Worm (Caenorhabditis elegans) whole organism, L1 larva: Measurements from ENCODE around the gene rsd-3.

Experiments used
- C04F5.9 ChIP-seq: sonication (generic microtip); optimal IDR thresholded peaks from 2 replicates; lab custom pipeline; 2016; ENCODE audit warnings: missing genetic modification characterization, missing compliant biosample characterization
- C16A3.4 ChIP-seq: fragments of 150-350 bp; optimal IDR thresholded peaks from 2 replicates; lab custom pipeline; 2014; ENCODE audit warnings: missing biosample characterization, missing genetic modification characterization
- C34B4.2 ChIP-seq: sonication (generic microtip); optimal IDR thresholded peaks from 2 replicates; lab custom pipeline; 2017; ENCODE audit warnings: mild to moderate bottlenecking, missing genetic modification characterization, missing compliant biosample characterization
- aha-1 ChIP-seq: fragments of 150-350 bp; optimal IDR thresholded peaks from 2 replicates; lab custom pipeline; 2014; ENCODE audit warnings: missing biosample characterization, missing genetic modification characterization
- alr-1 ChIP-seq: fragments of 200-800 bp; sonication (Bioruptor generic); optimal IDR thresholded peaks from 2 replicates; lab custom pipeline; 2018; ENCODE audit warnings: borderline replicate concordance, mild to moderate bottlenecking, missing genetic modification characterization, missing compliant biosample characterization
- aly-2 ChIP-seq: fragments of 150-350 bp; optimal IDR thresholded peaks from 2 replicates; lab custom pipeline; 2014; ENCODE audit warnings: missing biosample characterization, missing genetic modification characterization
- ceh-82 ChIP-seq, 3 experiments: fragments of 150-350 bp in 1 of 3; sonication (generic microtip) in 2 of 3; optimal IDR thresholded peaks; 2 replicates each; lab custom pipeline; 2014 to 2017; ENCODE audit warnings: missing biosample characterization in 3 of 3, missing genetic modification characterization in 3 of 3
- ceh-90 ChIP-seq: sonication (generic microtip); optimal IDR thresholded peaks from 2 replicates; lab custom pipeline; 2016; ENCODE audit warnings: missing genetic modification characterization, missing compliant biosample characterization
- ces-1 ChIP-seq: fragments of 150-350 bp; optimal IDR thresholded peaks from 2 replicates; lab custom pipeline; 2014; ENCODE audit warnings: missing biosample characterization, missing genetic modification reagents, missing genetic modification characterization
- dsc-1 ChIP-seq: sonication (generic microtip); optimal IDR thresholded peaks from 2 replicates; lab custom pipeline; 2016; ENCODE audit warnings: mild to moderate bottlenecking, missing genetic modification characterization, missing compliant biosample characterization
- efl-1 ChIP-seq, 4 experiments: fragments of 150-350 bp; optimal IDR thresholded peaks in 3 of 4; peaks in 1 of 4; 1 replicate in 1 of 4; 2 replicates in 3 of 4; lab custom pipeline; 2014; ENCODE audit warnings: missing biosample characterization in 2 of 4, missing genetic modification characterization in 2 of 4, missing genetic modification reagents in 2 of 4
- egl-13 ChIP-seq: sonication (generic microtip); optimal IDR thresholded peaks from 2 replicates; lab custom pipeline; 2016; ENCODE audit warnings: missing genotype, missing genetic modification reagents, missing genetic modification characterization, missing compliant biosample characterization
- egl-27 ChIP-seq, 2 experiments: fragments of 150-350 bp in 1 of 2; sonication (generic microtip); optimal IDR thresholded peaks; 3 replicates each; lab custom pipeline; 2017 to 2018; ENCODE audit warnings: missing biosample characterization in 2 of 2, missing genetic modification characterization in 2 of 2, missing genetic modification reagents in 2 of 2
- elt-3 ChIP-seq, 6 experiments: fragments of 150-350 bp in 1 of 6; sonication (generic microtip); optimal IDR thresholded peaks; 2 replicates each; lab custom pipeline; 2017 to 2018; ENCODE audit warnings: missing biosample characterization in 6 of 6, missing genetic modification characterization in 6 of 6, inconsistent platforms in 1 of 6
- fkh-10 ChIP-seq: sonication (generic microtip); optimal IDR thresholded peaks from 2 replicates; lab custom pipeline; 2017; ENCODE audit warnings: missing biosample characterization, missing genetic modification reagents, missing genetic modification characterization
- fos-1 ChIP-seq: fragments of 150-350 bp; optimal IDR thresholded peaks from 2 replicates; lab custom pipeline; 2014; ENCODE audit warnings: missing biosample characterization, missing genetic modification characterization
- hlh-17 ChIP-seq: fragments of 200-800 bp; sonication (Bioruptor generic); optimal IDR thresholded peaks from 2 replicates; lab custom pipeline; 2018; ENCODE audit warnings: missing genetic modification characterization, mild to moderate bottlenecking, missing compliant biosample characterization, moderate library complexity, borderline replicate concordance
- hpl-2 ChIP-seq: fragments of 150-350 bp; optimal IDR thresholded peaks from 2 replicates; lab custom pipeline; 2014; ENCODE audit warnings: missing biosample characterization, missing genetic modification reagents, missing genetic modification characterization
- isw-1 ChIP-seq: fragments of 200-800 bp; sonication (Bioruptor generic); IDR thresholded peaks from 2 replicates; pipeline ENCODE4 v1.3.6; 2022; ENCODE audit warnings: missing genetic modification characterization, missing compliant biosample characterization
- jun-1 ChIP-seq: fragments of 150-350 bp; optimal IDR thresholded peaks from 2 replicates; lab custom pipeline; 2014; ENCODE audit warnings: missing biosample characterization, missing genetic modification reagents, missing genetic modification characterization
- lin-14 ChIP-seq: fragments of 200-800 bp; sonication (Bioruptor generic); optimal IDR thresholded peaks from 2 replicates; lab custom pipeline; 2018; ENCODE audit warnings: mild to moderate bottlenecking, missing genetic modification characterization, moderate library complexity, missing compliant biosample characterization
- lin-15B ChIP-seq: fragments of 150-350 bp; sonication (generic microtip); optimal IDR thresholded peaks from 3 replicates; lab custom pipeline; 2014; ENCODE audit warnings: missing biosample characterization, missing genetic modification characterization
- lin-35 ChIP-seq, 2 experiments: fragments of 150-350 bp; optimal IDR thresholded peaks; 2 replicates each; lab custom pipeline; 2014; ENCODE audit warnings: missing biosample characterization in 2 of 2, missing genetic modification characterization in 2 of 2, missing genetic modification reagents in 2 of 2
- lin-39 ChIP-seq: fragments of 150-350 bp; optimal IDR thresholded peaks from 2 replicates; lab custom pipeline; 2014; ENCODE audit warnings: missing biosample characterization, missing genetic modification reagents, missing genetic modification characterization
- lsy-2 ChIP-seq, 2 experiments: fragments of 150-350 bp; optimal IDR thresholded peaks; 2 replicates each; lab custom pipeline; 2014; ENCODE audit warnings: missing biosample characterization in 2 of 2, missing genetic modification characterization in 2 of 2
- mdl-1 ChIP-seq, 2 experiments: fragments of 150-350 bp; optimal IDR thresholded peaks; 2 replicates each; lab custom pipeline; 2014 to 2017; ENCODE audit warnings: missing biosample characterization in 2 of 2, missing genetic modification characterization in 2 of 2, inconsistent platforms in 1 of 2
- mep-1 ChIP-seq: fragments of 150-350 bp; optimal IDR thresholded peaks from 2 replicates; lab custom pipeline; 2014; ENCODE audit warnings: missing biosample characterization, missing genetic modification characterization
- nhr-20 ChIP-seq: sonication (generic microtip); optimal IDR thresholded peaks from 2 replicates; lab custom pipeline; 2016; ENCODE audit warnings: mild to moderate bottlenecking, missing genetic modification characterization, missing compliant biosample characterization
- nhr-237 ChIP-seq: fragments of 150-350 bp; optimal IDR thresholded peaks from 2 replicates; lab custom pipeline; 2014; ENCODE audit warnings: missing biosample characterization, missing genetic modification characterization
- nhr-71 ChIP-seq: sonication (generic microtip); optimal IDR thresholded peaks from 2 replicates; lab custom pipeline; 2016; ENCODE audit warnings: mild to moderate bottlenecking, missing genetic modification characterization, moderate library complexity, missing compliant biosample characterization
- nhr-84 ChIP-seq: sonication (generic microtip); optimal IDR thresholded peaks from 2 replicates; lab custom pipeline; 2017; ENCODE audit warnings: missing biosample characterization, missing genetic modification characterization
- nhr-85 ChIP-seq: sonication (generic microtip); peaks from one replicate; lab custom pipeline; 2016; ENCODE audit warnings: missing genetic modification characterization, inconsistent platforms, missing compliant biosample characterization
- nhr-90 ChIP-seq: sonication (generic microtip); optimal IDR thresholded peaks from 2 replicates; lab custom pipeline; 2016; ENCODE audit warnings: mild to moderate bottlenecking, missing genetic modification characterization, missing compliant biosample characterization; ENCODE audit not compliant: poor library complexity
- pag-3 ChIP-seq: sonication (generic microtip); optimal IDR thresholded peaks from 2 replicates; lab custom pipeline; 2017; ENCODE audit warnings: missing genetic modification characterization, mild to moderate bottlenecking, missing compliant biosample characterization, antibody characterized with exemption, borderline replicate concordance; ENCODE audit not compliant: insufficient read depth
- pqm-1 ChIP-seq: sonication (generic microtip); optimal IDR thresholded peaks from 3 replicates; lab custom pipeline; 2017; ENCODE audit warnings: missing biosample characterization, missing genetic modification characterization
- rnt-1 ChIP-seq: sonication (generic microtip); optimal IDR thresholded peaks from 2 replicates; lab custom pipeline; 2016; ENCODE audit warnings: mild to moderate bottlenecking, missing genetic modification characterization, moderate library complexity, missing compliant biosample characterization
- skn-1 ChIP-seq: fragments of 150-350 bp; optimal IDR thresholded peaks from 2 replicates; lab custom pipeline; 2014; ENCODE audit warnings: missing biosample characterization, missing genetic modification characterization
- snpc-4 ChIP-seq: fragments of 150-350 bp; optimal IDR thresholded peaks from 2 replicates; lab custom pipeline; 2014; ENCODE audit warnings: missing biosample characterization, missing genetic modification characterization
- snu-23 ChIP-seq: sonication (generic microtip); optimal IDR thresholded peaks from 2 replicates; lab custom pipeline; 2016; ENCODE audit warnings: missing genetic modification characterization, missing compliant biosample characterization
- sup-37 ChIP-seq: fragments of 200-800 bp; sonication (Bioruptor generic); optimal IDR thresholded peaks from 2 replicates; lab custom pipeline; 2018; ENCODE audit warnings: mild to moderate bottlenecking, missing genetic modification characterization, missing compliant biosample characterization
- swsn-7 ChIP-seq: sonication (generic microtip); optimal IDR thresholded peaks from 2 replicates; lab custom pipeline; 2016; ENCODE audit warnings: missing genetic modification characterization, missing compliant biosample characterization
- tbx-2 ChIP-seq: sonication (generic microtip); optimal IDR thresholded peaks from 2 replicates; lab custom pipeline; 2016; ENCODE audit warnings: missing genetic modification characterization, missing compliant biosample characterization
- unc-30 ChIP-seq: sonication (generic microtip); optimal IDR thresholded peaks from 2 replicates; lab custom pipeline; 2017; ENCODE audit warnings: missing biosample characterization, missing genetic modification characterization
- unc-98 ChIP-seq: fragments of 200-800 bp; sonication (Bioruptor generic); IDR thresholded peaks from 2 replicates; pipeline ENCODE4 v1.3.6; 2022; ENCODE audit warnings: missing genetic modification characterization, missing compliant biosample characterization
- zag-1 ChIP-seq: fragments of 150-350 bp; optimal IDR thresholded peaks from 2 replicates; lab custom pipeline; 2014; ENCODE audit warnings: missing biosample characterization, missing genetic modification characterization
- zip-4 ChIP-seq: fragments of 200-800 bp; sonication (Bioruptor generic); optimal IDR thresholded peaks from 2 replicates; lab custom pipeline; 2018; ENCODE audit warnings: mild to moderate bottlenecking, missing genetic modification characterization, moderate library complexity, missing compliant biosample characterization

The rsd-3 gene

ce11 chrX:11790600-11790999, 7.7 kb upstream of the rsd-3 start:
- TF ChIP-seq lin-39 = no peak
- TF ChIP-seq nhr-85 (tag; lab: Kevin White, UChicago) = peak; percentile 75
- peak; percentile 9 for TF ChIP-seq lin-14 (GFP tag; lab: Kevin White, UChicago)
- TF ChIP-seq lin-35 (GFP tag; optimal IDR thresholded peaks at IDR 0.05; lab: Kevin White, UChicago) = peak in 1 of 2 experiments; percentile 17
- TF ChIP-seq hpl-2 = no peak
- TF ChIP-seq nhr-20 (tag; lab: Kevin White, UChicago) = no peak
- TF ChIP-seq egl-27 (tag; optimal IDR thresholded peaks at IDR 0.05; lab: Kevin White, UChicago) = no peak
- no peak for TF ChIP-seq C34B4.2
- no peak for TF ChIP-seq swsn-7 (tag; lab: Kevin White, UChicago)
- TF ChIP-seq unc-98 = no peak
- peak; percentile 13 for TF ChIP-seq jun-1 (tag; lab: Kevin White, UChicago)
- no peak for TF ChIP-seq dsc-1 (tag; lab: Kevin White, UChicago)
- no peak for TF ChIP-seq tbx-2
- TF ChIP-seq mep-1 = no peak
- TF ChIP-seq snu-23 (GFP tag; lab: Kevin White, UChicago) = no peak
- no peak for TF ChIP-seq C04F5.9 (tag; lab: Kevin White, UChicago)
- TF ChIP-seq skn-1 = peak; percentile 66
- no peak for TF ChIP-seq efl-1 (optimal IDR thresholded peaks at IDR 0.05; lab: Kevin White, UChicago)
- no peak for TF ChIP-seq efl-1 (GFP tag; optimal IDR thresholded peaks at IDR 0.05 in 1 of 2; lab: Kevin White, UChicago)
- no peak for TF ChIP-seq ces-1 (GFP tag; lab: Kevin White, UChicago)
- no peak for TF ChIP-seq zag-1 (tag; lab: Kevin White, UChicago)
- peak; percentile 8 for TF ChIP-seq nhr-71 (tag; lab: Kevin White, UChicago)

ce11 chrX:11791364-11792221, 6.7 kb upstream of the rsd-3 start:
- no peak for TF ChIP-seq fkh-10 (GFP tag; lab: Kevin White, UChicago)
- no peak for TF ChIP-seq swsn-7 (tag; lab: Kevin White, UChicago)
- TF ChIP-seq lsy-2 (tag; optimal IDR thresholded peaks at IDR 0.05; lab: Kevin White, UChicago) = no peak
- no peak for TF ChIP-seq C34B4.2
- no peak for TF ChIP-seq hlh-17 (GFP tag; lab: Kevin White, UChicago)
- peak in 1 of 2 experiments; percentile 20 for TF ChIP-seq mdl-1 (tag; optimal IDR thresholded peaks at IDR 0.05; lab: Kevin White, UChicago)
- peak in 2 of 3 experiments; percentile 47 to 48 for TF ChIP-seq ceh-82 (tag; optimal IDR thresholded peaks at IDR 0.05; lab: Kevin White, UChicago)
- peak; percentile 24 for TF ChIP-seq nhr-20 (tag; lab: Kevin White, UChicago)
- no peak for TF ChIP-seq aha-1
- TF ChIP-seq nhr-90 = peak; percentile 16
- no peak for TF ChIP-seq zag-1 (tag; lab: Kevin White, UChicago)
- TF ChIP-seq rnt-1 (tag; lab: Kevin White, UChicago) = no peak
- no peak for TF ChIP-seq nhr-237 (tag; lab: Kevin White, UChicago)
- TF ChIP-seq ceh-90 (tag; lab: Kevin White, UChicago) = no peak
- TF ChIP-seq C04F5.9 (tag; lab: Kevin White, UChicago) = no peak
- TF ChIP-seq isw-1 = peak; percentile 4; the same call in 1 of the 2 replicates
- peak in 1 of 2 experiments; percentile 57 for TF ChIP-seq lin-35 (GFP tag; optimal IDR thresholded peaks at IDR 0.05; lab: Kevin White, UChicago)
- peak; percentile 86 for TF ChIP-seq skn-1
- no peak for TF ChIP-seq nhr-84 (tag; lab: Kevin White, UChicago)
- TF ChIP-seq egl-13 (tag; lab: Kevin White, UChicago) = no peak
- peak; percentile 19 for TF ChIP-seq lin-14 (GFP tag; lab: Kevin White, UChicago)
- TF ChIP-seq snpc-4 (tag; lab: Kevin White, UChicago) = peak; percentile 29
- peak; percentile 77 for TF ChIP-seq jun-1 (tag; lab: Kevin White, UChicago)
- TF ChIP-seq fos-1 (tag; lab: Kevin White, UChicago) = peak; percentile 34
- TF ChIP-seq nhr-85 (tag; lab: Kevin White, UChicago) = peak; percentile 45
- peak; percentile 26 for TF ChIP-seq hpl-2
- no peak for TF ChIP-seq lin-15B
- no peak for TF ChIP-seq aly-2 (tag; lab: Kevin White, UChicago)
- peak; percentile 11 for TF ChIP-seq pqm-1
- no peak for TF ChIP-seq unc-98
- no peak for TF ChIP-seq C16A3.4 (tag; lab: Kevin White, UChicago)
- TF ChIP-seq nhr-71 (tag; lab: Kevin White, UChicago) = peak; percentile 18
- TF ChIP-seq zip-4 (GFP tag; lab: Kevin White, UChicago) = peak; percentile 77
- no peak for TF ChIP-seq pag-3 (tag; lab: Kevin White, UChicago)
- peak in 2 of 6 experiments; percentile 3 to 23 for TF ChIP-seq elt-3 (tag; optimal IDR thresholded peaks at IDR 0.05; lab: Kevin White, UChicago)
- TF ChIP-seq efl-1 (optimal IDR thresholded peaks at IDR 0.05; lab: Kevin White, UChicago) = peak in 1 of 2 experiments; percentile 45
- TF ChIP-seq efl-1 (GFP tag; optimal IDR thresholded peaks at IDR 0.05 in 1 of 2; lab: Kevin White, UChicago) = peak; percentile 5 to 47
- TF ChIP-seq unc-30 = no peak
- peak; percentile 2 for TF ChIP-seq sup-37
- TF ChIP-seq alr-1 (tag; lab: Kevin White, UChicago) = no peak
